Fruit fly (Drosophila melanogaster) S2 (cell line): ENCODE measurements around the gene ND-15.

Experiments used
- CG8478 ChIP-seq: fragments of >200 bp; optimal IDR thresholded peaks from 2 replicates; lab custom pipeline; 2018
- CTCF ChIP-seq, 2 experiments: fragments of >200 bp; optimal IDR thresholded peaks; 2 replicates each; lab custom pipeline; 2018

DNA sequence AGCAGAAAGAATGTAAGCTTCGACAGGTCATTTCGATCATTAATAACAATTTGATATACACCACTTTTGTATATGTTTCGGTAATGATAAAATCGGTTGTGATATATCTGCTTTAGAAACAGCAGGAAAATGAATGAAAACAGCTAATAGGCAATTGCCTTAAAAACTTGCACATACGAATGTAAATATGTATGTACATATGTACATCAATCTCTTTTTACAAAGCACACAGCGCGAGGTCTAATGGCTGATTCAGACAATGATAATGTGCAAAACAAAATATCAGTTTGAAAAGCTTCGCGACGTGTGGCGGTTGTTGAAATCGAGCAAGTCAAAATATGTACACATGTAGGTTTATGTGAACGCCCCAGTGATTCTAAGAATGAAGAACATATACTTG, 43.1 kb upstream of the ND-15 start, which contains the start of gene galectin:
- no peak for TF ChIP-seq CTCF (optimal IDR thresholded peaks at IDR 0.05; lab: Kevin White, UChicago)
- TF ChIP-seq CG8478 (lab: Kevin White, UChicago), result no peak
